Worm (Caenorhabditis elegans) whole organism, L4 larva: ENCODE data around the gene cyp-14A4.

Experiments used
- D1046.2 ChIP-seq: fragments of 200-800 bp; sonication (Bioruptor generic); IDR thresholded peaks from 2 replicates; pipeline ENCODE4 v1.3.6; 2022; ENCODE audit warnings: missing genetic modification characterization, missing compliant biosample characterization
- F37D6.2 ChIP-seq: sonication (generic microtip); optimal IDR thresholded peaks from 2 replicates; lab custom pipeline; 2016; ENCODE audit warnings: mild to moderate bottlenecking, missing genetic modification characterization, missing compliant biosample characterization
- F49E8.2 ChIP-seq: sonication (generic microtip); optimal IDR thresholded peaks from 2 replicates; lab custom pipeline; 2016; ENCODE audit warnings: missing compliant biosample characterization, mild to moderate bottlenecking, missing genetic modification characterization, borderline replicate concordance
- R02D3.7 ChIP-seq: fragments of 150-350 bp; sonication (generic microtip); optimal IDR thresholded peaks from 3 replicates; lab custom pipeline; 2014; ENCODE audit warnings: missing biosample characterization, missing genetic modification characterization
- T20F7.1 ChIP-seq: fragments of 200-800 bp; sonication (Bioruptor generic); optimal IDR thresholded peaks from 2 replicates; lab custom pipeline; 2018; ENCODE audit warnings: mild to moderate bottlenecking, missing genetic modification characterization, missing compliant biosample characterization
- T26A8.4 ChIP-seq: fragments of 200-800 bp; sonication (Bioruptor generic); IDR thresholded peaks from 2 replicates; pipeline ENCODE4 v1.3.6; 2022; ENCODE audit warnings: missing genetic modification characterization, missing compliant biosample characterization
- Y105C5A.15 ChIP-seq: fragments of 200-800 bp; sonication (Bioruptor generic); IDR thresholded peaks from 2 replicates; pipeline ENCODE4 v1.3.6; 2022; ENCODE audit warnings: missing genetic modification characterization, missing compliant biosample characterization
- ZK546.5 ChIP-seq, 2 experiments: sonication (generic microtip); optimal IDR thresholded peaks; 2 replicates each; lab custom pipeline; 2017; ENCODE audit warnings: missing biosample characterization in 2 of 2, missing genetic modification characterization in 2 of 2
- aha-1 ChIP-seq: fragments of 150-350 bp; peaks from one replicate; lab custom pipeline; 2014; ENCODE audit warnings: missing biosample characterization, missing genetic modification characterization
- aly-2 ChIP-seq: sonication (generic microtip); optimal IDR thresholded peaks from 2 replicates; lab custom pipeline; 2018; ENCODE audit warnings: missing biosample characterization, missing genetic modification characterization
- attf-4 ChIP-seq: sonication (generic microtip); optimal IDR thresholded peaks from 3 replicates; lab custom pipeline; 2017; ENCODE audit warnings: missing biosample characterization, missing genetic modification characterization
- ceh-20 ChIP-seq: fragments of 200-800 bp; sonication (Bioruptor generic); IDR thresholded peaks from 2 replicates; pipeline ENCODE4 v1.3.6; 2022; ENCODE audit warnings: missing genetic modification reagents, missing genetic modification characterization, missing compliant biosample characterization
- ceh-32 ChIP-seq: sonication (generic microtip); optimal IDR thresholded peaks from 2 replicates; lab custom pipeline; 2016; ENCODE audit warnings: mild to moderate bottlenecking, missing genetic modification characterization, missing compliant biosample characterization; ENCODE audit not compliant: poor library complexity
- ceh-62 ChIP-seq: sonication (generic microtip); optimal IDR thresholded peaks from 2 replicates; lab custom pipeline; 2017; ENCODE audit warnings: missing biosample characterization, missing genetic modification characterization
- cey-2 ChIP-seq: sonication (generic microtip); optimal IDR thresholded peaks from 3 replicates; lab custom pipeline; 2017; ENCODE audit warnings: missing genetic modification characterization, mild to moderate bottlenecking, missing compliant biosample characterization, antibody characterized with exemption, borderline replicate concordance; ENCODE audit not compliant: insufficient read depth
- ctbp-1 ChIP-seq: fragments of 200-800 bp; sonication (Bioruptor generic); IDR thresholded peaks from 2 replicates; pipeline ENCODE4 v1.3.6; 2022; ENCODE audit warnings: missing genetic modification reagents, missing genetic modification characterization, missing compliant biosample characterization
- daf-16 ChIP-seq, 3 experiments: sonication (generic microtip); optimal IDR thresholded peaks; 2 replicates each; lab custom pipeline; 2016 to 2017; ENCODE audit warnings: missing genetic modification characterization in 3 of 3, missing genetic modification reagents in 3 of 3, mild to moderate bottlenecking in 2 of 3, missing compliant biosample characterization in 2 of 3, missing biosample characterization in 1 of 3, moderate library complexity in 1 of 3
- daf-8 ChIP-seq: fragments of 200-800 bp; sonication (Bioruptor generic); IDR thresholded peaks from 2 replicates; pipeline ENCODE4 v1.3.6; 2022; ENCODE audit warnings: missing genetic modification characterization, missing compliant biosample characterization
- dmd-8 ChIP-seq: fragments of 200-800 bp; sonication (Bioruptor generic); IDR thresholded peaks from 2 replicates; pipeline ENCODE4 v1.3.6; 2022; ENCODE audit warnings: missing genetic modification characterization, missing compliant biosample characterization
- dpl-1 ChIP-seq: fragments of 150-350 bp; optimal IDR thresholded peaks from 2 replicates; lab custom pipeline; 2014; ENCODE audit warnings: missing biosample characterization, missing genetic modification reagents, missing genetic modification characterization
- dve-1 ChIP-seq: sonication (generic microtip); optimal IDR thresholded peaks from 2 replicates; lab custom pipeline; 2017; ENCODE audit warnings: antibody characterized with exemption, mild to moderate bottlenecking, missing genetic modification characterization, missing compliant biosample characterization; ENCODE audit not compliant: insufficient read depth
- fkh-10 ChIP-seq: fragments of 150-350 bp; optimal IDR thresholded peaks from 2 replicates; lab custom pipeline; 2014; ENCODE audit warnings: missing biosample characterization, missing genetic modification reagents, missing genetic modification characterization
- gei-8 ChIP-seq: fragments of 200-800 bp; sonication (Bioruptor generic); optimal IDR thresholded peaks from 2 replicates; lab custom pipeline; 2018; ENCODE audit warnings: mild to moderate bottlenecking, missing genetic modification characterization, missing compliant biosample characterization
- hif-1 ChIP-seq, 2 experiments: sonication (generic microtip); optimal IDR thresholded peaks; 2 replicates each; lab custom pipeline; 2016 to 2017; ENCODE audit warnings: missing compliant biosample characterization in 2 of 2, missing genetic modification characterization in 2 of 2, missing genetic modification reagents in 2 of 2, missing genotype in 2 of 2, mild to moderate bottlenecking in 1 of 2
- hlh-30 ChIP-seq: sonication (generic microtip); optimal IDR thresholded peaks from 2 replicates; lab custom pipeline; 2017; ENCODE audit warnings: antibody characterized with exemption, mild to moderate bottlenecking, missing genetic modification characterization, missing compliant biosample characterization; ENCODE audit not compliant: insufficient read depth
- hmg-1.1 ChIP-seq: fragments of 200-800 bp; sonication (Bioruptor generic); IDR thresholded peaks from 2 replicates; pipeline ENCODE4 v1.3.6; 2022; ENCODE audit warnings: missing genetic modification reagents, missing genetic modification characterization, missing compliant biosample characterization
- lin-38 ChIP-seq: fragments of 200-800 bp; sonication (Bioruptor generic); IDR thresholded peaks from 2 replicates; pipeline ENCODE4 v1.3.6; 2022; ENCODE audit warnings: missing genetic modification reagents, missing genetic modification characterization, missing compliant biosample characterization
- madf-5 ChIP-seq, 2 experiments: fragments of 200-800 bp; sonication (Bioruptor generic); IDR thresholded peaks; 2 replicates each; pipeline ENCODE4 v1.3.6; 2022; ENCODE audit warnings: missing compliant biosample characterization in 2 of 2, missing genetic modification characterization in 2 of 2
- madf-9 ChIP-seq: fragments of 200-800 bp; sonication (Bioruptor generic); conservative IDR thresholded peaks from 2 replicates; pipeline ENCODE4 v1.3.6; 2022; ENCODE audit warnings: missing genetic modification reagents, missing genetic modification characterization, missing compliant biosample characterization
- mdl-1 ChIP-seq, 2 experiments: fragments of 150-350 bp in 1 of 2; sonication (generic microtip) in 1 of 2; optimal IDR thresholded peaks; 2 replicates each; lab custom pipeline; 2014 to 2017; ENCODE audit warnings: missing biosample characterization in 2 of 2, missing genetic modification characterization in 2 of 2
- mdt-29 ChIP-seq: fragments of 200-800 bp; sonication (Bioruptor generic); IDR thresholded peaks from 2 replicates; pipeline ENCODE4 v1.3.6; 2022; ENCODE audit warnings: missing genetic modification reagents, missing genetic modification characterization, missing compliant biosample characterization
- mes-2 ChIP-seq: sonication (generic microtip); optimal IDR thresholded peaks from 2 replicates; lab custom pipeline; 2016; ENCODE audit warnings: missing genotype, mild to moderate bottlenecking, missing genetic modification characterization, missing compliant biosample characterization; ENCODE audit not compliant: poor library complexity, severe bottlenecking
- mxl-2 ChIP-seq: fragments of 200-800 bp; sonication (Bioruptor generic); conservative IDR thresholded peaks from 2 replicates; pipeline ENCODE4 v1.3.6; 2022; ENCODE audit warnings: missing genetic modification reagents, missing genetic modification characterization, missing compliant biosample characterization
- nhr-10 ChIP-seq: fragments of 150-350 bp; optimal IDR thresholded peaks from 2 replicates; lab custom pipeline; 2014; ENCODE audit warnings: missing biosample characterization, missing genetic modification characterization
- nhr-102 ChIP-seq: sonication (generic microtip); optimal IDR thresholded peaks from 2 replicates; lab custom pipeline; 2016; ENCODE audit warnings: mild to moderate bottlenecking, missing genetic modification characterization, moderate library complexity, missing compliant biosample characterization
- nhr-237 ChIP-seq: sonication (generic microtip); optimal IDR thresholded peaks from 2 replicates; lab custom pipeline; 2017; ENCODE audit warnings: missing biosample characterization, missing genetic modification characterization
- nhr-28 ChIP-seq: fragments of 150-350 bp; optimal IDR thresholded peaks from 2 replicates; lab custom pipeline; 2014; ENCODE audit warnings: missing biosample characterization, missing genetic modification characterization
- nhr-41 ChIP-seq: fragments of 200-800 bp; sonication (Bioruptor generic); IDR thresholded peaks from 2 replicates; pipeline ENCODE4 v1.3.6; 2022; ENCODE audit warnings: missing genetic modification reagents, missing genetic modification characterization, missing compliant biosample characterization
- nhr-42 ChIP-seq: fragments of 200-800 bp; sonication (Bioruptor generic); IDR thresholded peaks from 2 replicates; pipeline ENCODE4 v1.3.6; 2022; ENCODE audit warnings: missing genetic modification characterization, missing compliant biosample characterization
- nhr-48 ChIP-seq: sonication (generic microtip); optimal IDR thresholded peaks from 2 replicates; lab custom pipeline; 2016; ENCODE audit warnings: mild to moderate bottlenecking, missing genetic modification characterization, missing compliant biosample characterization
- nhr-77 ChIP-seq: fragments of 150-350 bp; optimal IDR thresholded peaks from 2 replicates; lab custom pipeline; 2014; ENCODE audit warnings: missing biosample characterization, missing genetic modification characterization
- saeg-2 ChIP-seq: fragments of 200-800 bp; sonication (Bioruptor generic); IDR thresholded peaks from 2 replicates; pipeline ENCODE4 v1.3.6; 2022; ENCODE audit warnings: missing genetic modification reagents, missing genetic modification characterization, missing compliant biosample characterization
- set-16 ChIP-seq: fragments of 200-800 bp; sonication (Bioruptor generic); IDR thresholded peaks from 2 replicates; pipeline ENCODE4 v1.3.6; 2022; ENCODE audit warnings: missing genetic modification reagents, missing genetic modification characterization, missing compliant biosample characterization
- skn-1 ChIP-seq: fragments of 150-350 bp; optimal IDR thresholded peaks from 2 replicates; lab custom pipeline; 2014; ENCODE audit warnings: missing biosample characterization, missing genetic modification characterization
- snpc-4 ChIP-seq: fragments of 150-350 bp; optimal IDR thresholded peaks from 2 replicates; lab custom pipeline; 2014; ENCODE audit warnings: missing biosample characterization, missing genetic modification characterization
- spr-3 ChIP-seq: fragments of 200-800 bp; sonication (Bioruptor generic); optimal IDR thresholded peaks from 2 replicates; lab custom pipeline; 2018; ENCODE audit warnings: mild to moderate bottlenecking, missing genetic modification characterization, missing compliant biosample characterization
- tra-1 ChIP-seq: fragments of 200-800 bp; sonication (Bioruptor generic); IDR thresholded peaks from 2 replicates; pipeline ENCODE4 v1.3.6; 2022; ENCODE audit warnings: missing genetic modification reagents, missing genetic modification characterization, missing compliant biosample characterization
- unc-39 ChIP-seq: sonication (generic microtip); optimal IDR thresholded peaks from 2 replicates; lab custom pipeline; 2017; ENCODE audit warnings: missing biosample characterization, missing genetic modification characterization
- zag-1 ChIP-seq: fragments of 150-350 bp; optimal IDR thresholded peaks from 2 replicates; lab custom pipeline; 2014; ENCODE audit warnings: missing biosample characterization, missing genetic modification characterization

cyp-14A4 gene

ce11 chrX:13328868-13329267 lies 44.9 kb upstream of the cyp-14A4 start (continued):
- TF ChIP-seq nhr-77 (peak; percentile 75), nhr-10 (tag; lab: Kevin White, UChicago) (peak; percentile 46)

ce11 chrX:13328034-13328433 lies 44.0 kb upstream of the cyp-14A4 start, which contains the start of gene sir-2.2:
Gene sir-2.2, plus strand, starts transcription at chrX:13328067.
- no peak for TF ChIP-seq dpl-1 (GFP tag; lab: Kevin White, UChicago)
- no peak for TF ChIP-seq T20F7.1 (GFP tag; lab: Kevin White, UChicago)
- TF ChIP-seq daf-8: no peak
- no peak for TF ChIP-seq aly-2 (tag; lab: Kevin White, UChicago)
- TF ChIP-seq gei-8 (GFP tag; lab: Kevin White, UChicago): no peak
- TF ChIP-seq F49E8.2 (tag; lab: Kevin White, UChicago): no peak
- TF ChIP-seq snpc-4 (tag; lab: Kevin White, UChicago): no peak
- no peak for TF ChIP-seq mdt-29
- TF ChIP-seq hmg-1.1 (GFP tag; lab: Robert Waterston, UW): no peak
- TF ChIP-seq ceh-62 (tag; lab: Kevin White, UChicago): no peak
- peak; percentile 14; the same call in 1 of the 2 replicates for TF ChIP-seq T26A8.4 (GFP tag; lab: Robert Waterston, UW)
- peak; percentile 62 for TF ChIP-seq nhr-28 (tag; lab: Kevin White, UChicago)
- TF ChIP-seq ZK546.5 (tag; optimal IDR thresholded peaks at IDR 0.05; lab: Kevin White, UChicago): no peak
- 0 out of 2 replicates have a peak, but pooled peaks have one; percentile 40 for TF ChIP-seq nhr-41 (GFP tag; lab: Robert Waterston, UW)
- TF ChIP-seq mdl-1 (tag; optimal IDR thresholded peaks at IDR 0.05; lab: Kevin White, UChicago): peak in 1 of 2 experiments; percentile 19
- TF ChIP-seq hif-1 (tag; optimal IDR thresholded peaks at IDR 0.05; lab: Kevin White, UChicago): no peak
- no peak for TF ChIP-seq unc-39
- no peak for TF ChIP-seq cey-2 (tag; lab: Kevin White, UChicago)
- no peak for TF ChIP-seq F37D6.2 (tag; lab: Kevin White, UChicago)
- no peak for TF ChIP-seq nhr-42
- peak; percentile 61 for TF ChIP-seq dve-1 (tag; lab: Kevin White, UChicago)
- TF ChIP-seq R02D3.7 (tag; lab: Kevin White, UChicago): no peak
- peak; percentile 79 for TF ChIP-seq hlh-30 (tag; lab: Kevin White, UChicago)
- no peak for TF ChIP-seq spr-3 (GFP tag; lab: Kevin White, UChicago)
- TF ChIP-seq skn-1: no peak
- TF ChIP-seq dmd-8 (GFP tag; lab: Robert Waterston, UW): no peak
- no peak for TF ChIP-seq set-16 (GFP tag; lab: Robert Waterston, UW)
- peak; percentile 39 for TF ChIP-seq nhr-48
- TF ChIP-seq mxl-2: no peak
- no peak for TF ChIP-seq Y105C5A.15 (GFP tag; lab: Robert Waterston, UW)
- no peak for TF ChIP-seq lin-38 (GFP tag; lab: Robert Waterston, UW)
- TF ChIP-seq zag-1 (tag; lab: Kevin White, UChicago): no peak
- no peak for TF ChIP-seq nhr-102 (tag; lab: Kevin White, UChicago)
- no peak for TF ChIP-seq attf-4
- TF ChIP-seq ceh-32 (tag; lab: Kevin White, UChicago): no peak
- no peak for TF ChIP-seq aha-1
- no peak for TF ChIP-seq nhr-237 (tag; lab: Kevin White, UChicago)
- TF ChIP-seq mes-2 (tag; lab: Kevin White, UChicago): no peak
- 0 out of 2 replicates have a peak, but pooled peaks have one; percentile 15 for TF ChIP-seq ceh-20 (GFP tag; lab: Robert Waterston, UW)
- TF ChIP-seq madf-9 (GFP tag; lab: Robert Waterston, UW): no peak
- no peak for TF ChIP-seq D1046.2
- peak; percentile 57; the same call in 1 of the 2 replicates for TF ChIP-seq tra-1
- no peak for TF ChIP-seq madf-5 (GFP tag; IDR thresholded peaks at IDR 0.05; lab: Robert Waterston, UW)
- no peak for TF ChIP-seq saeg-2 (GFP tag; lab: Robert Waterston, UW)
- no peak for TF ChIP-seq fkh-10 (GFP tag; lab: Kevin White, UChicago)
- TF ChIP-seq nhr-77: peak; percentile 42
- no peak for TF ChIP-seq ctbp-1
- no peak for TF ChIP-seq daf-16 (GFP tag; optimal IDR thresholded peaks at IDR 0.05; lab: Kevin White, UChicago)
- TF ChIP-seq daf-16 (tag; optimal IDR thresholded peaks at IDR 0.05; lab: Kevin White, UChicago): peak; percentile 54
